Worm (Caenorhabditis elegans): Measurements from ENCODE around the gene fax-1.

- TF ChIP-seq hmbx-1 (tag; optimal IDR thresholded peaks at IDR 0.05), result no peak
- TF ChIP-seq B0310.2 (tag; optimal IDR thresholded peaks at IDR 0.05), result no peak
- TF ChIP-seq tra-4 (tag; optimal IDR thresholded peaks at IDR 0.05), result no peak
- no peak for TF ChIP-seq ama-1 (optimal IDR thresholded peaks at IDR 0.05)
Observed at ce11 chrX:3202350-3202749, 3.2 kb upstream of the fax-1 start.
